Worm (Caenorhabditis elegans): ENCODE measurements around the gene Y111B2A.12.

- TF ChIP-seq set-16 (GFP tag; IDR thresholded peaks at IDR 0.05) (no peak), Y105C5A.15 (GFP tag; IDR thresholded peaks at IDR 0.05) (no peak), ctbp-1 (GFP tag; IDR thresholded peaks at IDR 0.05) (no peak), nhr-6 (tag; optimal IDR thresholded peaks at IDR 0.05) (no peak), nhr-77 (tag; optimal IDR thresholded peaks at IDR 0.05) (no peak), nhr-42 (GFP tag; IDR thresholded peaks at IDR 0.05) (no peak), nhr-41 (GFP tag; IDR thresholded peaks at IDR 0.05) (no peak), vab-7 (GFP tag; IDR thresholded peaks at IDR 0.05) (no peak), ama-1 (optimal IDR thresholded peaks at IDR 0.05) (no peak), nhr-11 (tag; optimal IDR thresholded peaks at IDR 0.05) (no peak)
Observed at ce11 chrIII:12609410-12609809, 321 bp downstream of the Y111B2A.12 start.

Data from whole organism, L4 larva.